Worm (Caenorhabditis elegans) whole organism, L3 larva: ENCODE results near the gene tbb-2.

Experiments used
- ZK546.5 ChIP-seq: sonication (generic microtip); optimal IDR thresholded peaks from 2 replicates; lab custom pipeline; 2017; ENCODE audit warnings: missing biosample characterization, missing genetic modification characterization
- lin-15B ChIP-seq: fragments of 150-350 bp; optimal IDR thresholded peaks from 2 replicates; lab custom pipeline; 2014; ENCODE audit warnings: missing biosample characterization, missing genetic modification characterization
- mdl-1 ChIP-seq: fragments of 150-350 bp; optimal IDR thresholded peaks from 2 replicates; lab custom pipeline; 2014; ENCODE audit warnings: missing biosample characterization, missing genetic modification characterization
- nhr-11 ChIP-seq: fragments of 150-350 bp; optimal IDR thresholded peaks from 2 replicates; lab custom pipeline; 2014; ENCODE audit warnings: missing biosample characterization, missing genetic modification characterization
- nhr-12 ChIP-seq: fragments of 150-350 bp; optimal IDR thresholded peaks from 2 replicates; lab custom pipeline; 2014; ENCODE audit warnings: missing biosample characterization, missing genetic modification characterization
- nhr-237 ChIP-seq: fragments of 150-350 bp; optimal IDR thresholded peaks from 2 replicates; lab custom pipeline; 2014; ENCODE audit warnings: missing biosample characterization, missing genetic modification characterization
- sea-2 ChIP-seq: fragments of 150-350 bp; sonication (generic microtip); optimal IDR thresholded peaks from 4 replicates; lab custom pipeline; 2014; ENCODE audit warnings: missing biosample characterization, missing genetic modification reagents, missing genetic modification characterization
- unc-62 ChIP-seq: fragments of 150-350 bp; sonication (generic microtip); optimal IDR thresholded peaks from 4 replicates; lab custom pipeline; 2014; ENCODE audit warnings: missing biosample characterization, missing genetic modification reagents, missing genetic modification characterization

ce11 chrIII:4058643-4059042, 41.2 kb upstream of the tbb-2 start, which contains the start of gene his-69:
- no peak for TF ChIP-seq mdl-1 (tag; lab: Kevin White, UChicago)
- TF ChIP-seq ZK546.5 (tag; lab: Kevin White, UChicago) = no peak
- no peak for TF ChIP-seq sea-2 (GFP tag; lab: Kevin White, UChicago)
- TF ChIP-seq nhr-12 (tag; lab: Kevin White, UChicago) = no peak
- no peak for TF ChIP-seq nhr-237 (tag; lab: Kevin White, UChicago)
- no peak for TF ChIP-seq unc-62 (GFP tag; lab: Kevin White, UChicago)
- no peak for TF ChIP-seq lin-15B (tag; lab: Kevin White, UChicago)
- no peak for TF ChIP-seq nhr-11 (tag; lab: Kevin White, UChicago)
